Fruit fly (Drosophila melanogaster): ENCODE data around the gene hook.

dm6 chr2L:19053860-19054515 lies 20.7 kb upstream of the hook start, which contains the start of gene CG10492:
- no peak for TF ChIP-seq ovo (GFP tag; optimal IDR thresholded peaks at IDR 0.05)
- no peak for TF ChIP-seq cnc (optimal IDR thresholded peaks at IDR 0.05)
- TF ChIP-seq CG1620 (GFP tag; optimal IDR thresholded peaks at IDR 0.05) = no peak
- peak; percentile 17 for TF ChIP-seq Clk (GFP tag; optimal IDR thresholded peaks at IDR 0.05)
- TF ChIP-seq cic (GFP tag; optimal IDR thresholded peaks at IDR 0.05) = peak; percentile 55
- TF ChIP-seq CG12768 (GFP tag; optimal IDR thresholded peaks at IDR 0.05) = peak; percentile 39
- no peak for TF ChIP-seq kay (GFP tag; ENCODE audit: borderline replicate concordance)
